Fruit fly (Drosophila melanogaster) whole organism, embryonic: ENCODE measurements around the gene Vti1a.

Experiments
- Atf6 ChIP-seq: fragments of 200-800 bp; sonication (Bioruptor generic); IDR thresholded peaks from 2 replicates; pipeline ENCODE4 v1.3.6; 2022; ENCODE audit warnings: missing biosample characterization, missing genetic modification characterization
- Bgb ChIP-seq: fragments of 200-800 bp; sonication (Bioruptor generic); IDR thresholded peaks from 2 replicates; pipeline ENCODE4 v1.3.6; 2022; ENCODE audit warnings: missing biosample characterization, missing genetic modification characterization; ENCODE audit not compliant: partially characterized antibody
- C15 ChIP-seq: fragments of 200-800 bp; sonication (Bioruptor generic); IDR thresholded peaks from 3 replicates; pipeline ENCODE4 v1.3.6; 2022; ENCODE audit warnings: missing biosample characterization, missing genetic modification characterization
- CG10267 ChIP-seq: fragments of 200-800 bp; sonication (Bioruptor generic); optimal IDR thresholded peaks from 2 replicates; lab custom pipeline; 2018; ENCODE audit warnings: missing biosample characterization, mild to moderate bottlenecking, missing genetic modification characterization, moderate library complexity
- CG10321 ChIP-seq: fragments of 200-800 bp; sonication (Bioruptor generic); IDR thresholded peaks from 2 replicates; pipeline ENCODE4 v1.3.6; 2022; ENCODE audit warnings: missing biosample characterization, missing genetic modification characterization
- CG11723 ChIP-seq: fragments of 200-800 bp; sonication (Bioruptor generic); optimal IDR thresholded peaks from 2 replicates; lab custom pipeline; 2017; ENCODE audit warnings: missing biosample characterization, mild to moderate bottlenecking, missing genetic modification characterization
- CG13894 ChIP-seq: fragments of 200-800 bp; sonication (Bioruptor generic); optimal IDR thresholded peaks from 3 replicates; lab custom pipeline; 2018; ENCODE audit warnings: missing biosample characterization, mild to moderate bottlenecking, missing genetic modification characterization, moderate library complexity
- CG16813 ChIP-seq: fragments of 200-800 bp; sonication (Bioruptor generic); IDR thresholded peaks from 3 replicates; pipeline ENCODE4 v1.3.6; 2022; ENCODE audit warnings: missing biosample characterization, missing genetic modification characterization; ENCODE audit not compliant: partially characterized antibody
- CG17612 ChIP-seq: fragments of 200-800 bp; sonication (Bioruptor generic); IDR thresholded peaks from 2 replicates; pipeline ENCODE4 v1.3.6; 2022; ENCODE audit warnings: missing biosample characterization, missing genetic modification characterization
- CG2678 ChIP-seq: fragments of 200-800 bp; sonication (Bioruptor generic); optimal IDR thresholded peaks from 3 replicates; lab custom pipeline; 2019; ENCODE audit warnings: missing biosample characterization, mild to moderate bottlenecking, missing genetic modification characterization, moderate library complexity
- CG3065 ChIP-seq: fragments of 200-800 bp; sonication (Bioruptor generic); optimal IDR thresholded peaks from 2 replicates; lab custom pipeline; 2016; ENCODE audit warnings: missing biosample characterization, missing genetic modification characterization
- CG33557 ChIP-seq: fragments of 200-800 bp; sonication (Bioruptor generic); optimal IDR thresholded peaks from 2 replicates; lab custom pipeline; 2019; ENCODE audit warnings: missing biosample characterization, mild to moderate bottlenecking, missing genetic modification characterization, moderate library complexity
- CG3847 ChIP-seq: fragments of 200-800 bp; sonication (Bioruptor generic); IDR thresholded peaks from 2 replicates; pipeline ENCODE4 v1.3.6; 2022; ENCODE audit warnings: missing biosample characterization, missing genetic modification characterization
- CG6689 ChIP-seq: fragments of 200-800 bp; sonication (Bioruptor generic); IDR thresholded peaks from 2 replicates; pipeline ENCODE4 v1.3.6; 2022; ENCODE audit warnings: missing biosample characterization, missing genetic modification characterization
- CG6791 ChIP-seq: fragments of 200-800 bp; sonication (Bioruptor generic); IDR thresholded peaks from 3 replicates; pipeline ENCODE4 v1.3.6; 2022; ENCODE audit warnings: missing biosample characterization, missing genetic modification characterization; ENCODE audit not compliant: partially characterized antibody
- CG8089 ChIP-seq: fragments of 200-800 bp; sonication (Bioruptor generic); optimal IDR thresholded peaks from 3 replicates; lab custom pipeline; 2016; ENCODE audit warnings: missing biosample characterization, missing genetic modification characterization
- CG8924 ChIP-seq: fragments of 200-800 bp; optimal IDR thresholded peaks from 3 replicates; lab custom pipeline; 2019; ENCODE audit warnings: missing biosample characterization, mild to moderate bottlenecking, missing genetic modification characterization, moderate library complexity
- CHES-1-like ChIP-seq: fragments of 200-800 bp; sonication (Bioruptor generic); optimal IDR thresholded peaks from 2 replicates; lab custom pipeline; 2016; ENCODE audit warnings: missing biosample characterization, missing genetic modification characterization
- Dfd ChIP-seq, 2 experiments: fragments of >200 bp; optimal IDR thresholded peaks; 2 replicates each; lab custom pipeline; 2017; ENCODE audit warnings: missing biosample characterization in 2 of 2, missing genetic modification characterization in 2 of 2
- Dip2 ChIP-seq: fragments of 200-800 bp; sonication (Bioruptor generic); IDR thresholded peaks from 2 replicates; pipeline ENCODE4 v1.3.6; 2022; ENCODE audit warnings: missing biosample characterization, missing genetic modification characterization
- Dip3 ChIP-seq: fragments of 200-800 bp; sonication (Bioruptor generic); optimal IDR thresholded peaks from 3 replicates; lab custom pipeline; 2016; ENCODE audit warnings: missing biosample characterization, missing genetic modification characterization
- Dll ChIP-seq: fragments of 200-800 bp; sonication (Bioruptor generic); IDR thresholded peaks from 4 replicates; pipeline ENCODE4 v1.3.6; 2022; ENCODE audit warnings: missing biosample characterization, missing genetic modification characterization; ENCODE audit not compliant: partially characterized antibody
- Hey ChIP-seq: fragments of 200-800 bp; sonication (Bioruptor generic); optimal IDR thresholded peaks from 3 replicates; lab custom pipeline; 2018; ENCODE audit warnings: missing biosample characterization, mild to moderate bottlenecking, missing genetic modification characterization
- Hmr ChIP-seq: fragments of 200-800 bp; sonication (Bioruptor generic); optimal IDR thresholded peaks from 3 replicates; lab custom pipeline; 2017; ENCODE audit warnings: mild to moderate bottlenecking, missing biosample characterization, missing genetic modification reagents, missing genetic modification characterization
- NK7.1 ChIP-seq: fragments of 200-800 bp; sonication (Bioruptor generic); optimal IDR thresholded peaks from 3 replicates; lab custom pipeline; 2016; ENCODE audit warnings: missing biosample characterization, missing genetic modification characterization
- Ssrp ChIP-seq: fragments of 200-800 bp; sonication (Bioruptor generic); optimal IDR thresholded peaks from 2 replicates; lab custom pipeline; 2018; ENCODE audit warnings: missing biosample characterization, mild to moderate bottlenecking, missing genetic modification characterization, moderate library complexity
- TFAM ChIP-seq: fragments of 200-800 bp; sonication (Bioruptor generic); optimal IDR thresholded peaks from 2 replicates; lab custom pipeline; 2017; ENCODE audit warnings: missing biosample characterization, missing genetic modification characterization, inconsistent platforms
- ash1 ChIP-seq: fragments of 200-800 bp; sonication (Bioruptor generic); optimal IDR thresholded peaks from 2 replicates; lab custom pipeline; 2018; ENCODE audit warnings: missing biosample characterization, mild to moderate bottlenecking, missing genetic modification characterization
- crp ChIP-seq, 2 experiments: fragments of 200-800 bp; sonication (Bioruptor generic); optimal IDR thresholded peaks; 2 replicates in 1 of 2; 3 replicates in 1 of 2; lab custom pipeline; 2017; ENCODE audit warnings: missing biosample characterization in 2 of 2, missing genetic modification characterization in 2 of 2, mild to moderate bottlenecking in 1 of 2, moderate library complexity in 1 of 2
- fd96Cb ChIP-seq: fragments of 200-800 bp; sonication (Bioruptor generic); optimal IDR thresholded peaks from 2 replicates; lab custom pipeline; 2018; ENCODE audit warnings: missing biosample characterization, mild to moderate bottlenecking, missing genetic modification characterization, moderate library complexity
- ind ChIP-seq: fragments of 200-800 bp; sonication (Bioruptor generic); optimal IDR thresholded peaks from 3 replicates; lab custom pipeline; 2016; ENCODE audit warnings: missing biosample characterization, missing genetic modification characterization
- ken ChIP-seq: fragments of 200-800 bp; sonication (Bioruptor generic); IDR thresholded peaks from 3 replicates; pipeline ENCODE4 v1.3.6; 2022; ENCODE audit warnings: missing biosample characterization, missing genetic modification characterization
- knrl ChIP-seq: fragments of 200-800 bp; sonication (Bioruptor generic); IDR thresholded peaks from 3 replicates; pipeline ENCODE4 v1.3.6; 2022; ENCODE audit warnings: missing biosample characterization, missing genetic modification characterization; ENCODE audit not compliant: partially characterized antibody
- nau ChIP-seq: fragments of 200-800 bp; sonication (Bioruptor generic); optimal IDR thresholded peaks from 3 replicates; lab custom pipeline; 2017; ENCODE audit warnings: missing biosample characterization, mild to moderate bottlenecking, missing genetic modification characterization, missing genetic modification reagents
- nerfin-1 ChIP-seq: fragments of 200-800 bp; sonication (Bioruptor generic); optimal IDR thresholded peaks from 3 replicates; lab custom pipeline; 2019; ENCODE audit warnings: missing biosample characterization, mild to moderate bottlenecking, missing genetic modification characterization, moderate library complexity
- phol ChIP-seq: fragments of 200-800 bp; sonication (Bioruptor generic); optimal IDR thresholded peaks from 3 replicates; lab custom pipeline; 2018; ENCODE audit warnings: missing biosample characterization, mild to moderate bottlenecking, missing genetic modification characterization, moderate library complexity
- psq ChIP-seq: fragments of 200-800 bp; sonication (Bioruptor generic); optimal IDR thresholded peaks from 2 replicates; lab custom pipeline; 2017; ENCODE audit warnings: missing biosample characterization, missing genetic modification characterization
- pzg ChIP-seq: fragments of 200-800 bp; sonication (Bioruptor generic); optimal IDR thresholded peaks from 3 replicates; lab custom pipeline; 2018; ENCODE audit warnings: missing biosample characterization, mild to moderate bottlenecking, missing genetic modification characterization, moderate library complexity
- rib ChIP-seq: fragments of 200-800 bp; sonication (Bioruptor generic); IDR thresholded peaks from 2 replicates; pipeline ENCODE4 v1.3.6; 2022; ENCODE audit warnings: missing biosample characterization, missing genetic modification characterization
- row ChIP-seq: fragments of 200-800 bp; sonication (Bioruptor generic); IDR thresholded peaks from 3 replicates; pipeline ENCODE4 v1.3.6; 2022; ENCODE audit warnings: missing biosample characterization, missing genetic modification characterization
- run ChIP-seq: fragments of 200-800 bp; sonication (Bioruptor generic); optimal IDR thresholded peaks from 3 replicates; lab custom pipeline; 2018; ENCODE audit warnings: missing biosample characterization, mild to moderate bottlenecking, missing genetic modification characterization
- sima ChIP-seq: fragments of 200-800 bp; sonication (Bioruptor generic); optimal IDR thresholded peaks from 2 replicates; lab custom pipeline; 2016; ENCODE audit warnings: missing biosample characterization, missing genetic modification characterization
- stwl ChIP-seq: fragments of 200-800 bp; sonication (Bioruptor generic); optimal IDR thresholded peaks from 3 replicates; lab custom pipeline; 2018; ENCODE audit warnings: missing biosample characterization, mild to moderate bottlenecking, missing genetic modification characterization, moderate library complexity
- sug ChIP-seq: fragments of 200-800 bp; optimal IDR thresholded peaks from 2 replicates; lab custom pipeline; 2019; ENCODE audit warnings: missing biosample characterization, mild to moderate bottlenecking, missing genetic modification characterization, moderate library complexity
- tin ChIP-seq: fragments of 200-800 bp; sonication (Bioruptor generic); optimal IDR thresholded peaks from 3 replicates; lab custom pipeline; 2016; ENCODE audit warnings: missing biosample characterization, missing genetic modification characterization
- tup ChIP-seq: fragments of 200-800 bp; sonication (Bioruptor generic); optimal IDR thresholded peaks from 2 replicates; lab custom pipeline; 2016; ENCODE audit warnings: missing biosample characterization, mild to moderate bottlenecking, missing genetic modification characterization, moderate library complexity
- tx ChIP-seq: fragments of 200-800 bp; sonication (Bioruptor generic); optimal IDR thresholded peaks from 2 replicates; lab custom pipeline; 2016; ENCODE audit warnings: missing biosample characterization, missing genetic modification characterization
- vnd ChIP-seq: fragments of 200-800 bp; sonication (Bioruptor generic); IDR thresholded peaks from 3 replicates; pipeline ENCODE4 v1.3.6; 2022; ENCODE audit warnings: missing biosample characterization, missing genetic modification characterization; ENCODE audit not compliant: partially characterized antibody
- zfh1 ChIP-seq: fragments of 200-800 bp; sonication (Bioruptor generic); IDR thresholded peaks from 3 replicates; pipeline ENCODE4 v1.3.6; 2022; ENCODE audit warnings: missing biosample characterization, missing genetic modification characterization

Vti1a gene

dm6 chr3L:699368-700150 lies 6.8 kb upstream of the Vti1a start (continued):
- TF ChIP-seq knrl (GFP tag; lab: Robert Waterston, UW) (no peak), stwl (tag; lab: Kevin White, UChicago) (no peak), ken (GFP tag; lab: Robert Waterston, UW) (no peak), CG8089 (no peak), Atf6 (GFP tag; lab: Robert Waterston, UW) (no peak), Dll (GFP tag; lab: Robert Waterston, UW) (peak; percentile 14; the same call in 1 of the 4 replicates), sima (no peak), CG3065 (GFP tag; lab: Kevin White, UChicago) (no peak), phol (tag; lab: Kevin White, UChicago) (peak; percentile 53), zfh1 (0 out of 3 replicates have a peak, but pooled peaks have one; percentile 15), CG6791 (GFP tag; lab: Robert Waterston, UW) (peak; percentile 89), CG33557 (GFP tag; lab: Kevin White, UChicago) (peak; percentile 12), CG10267 (tag; lab: Kevin White, UChicago) (peak; percentile 17), Dip2 (GFP tag; lab: Robert Waterston, UW) (no peak), CG3847 (GFP tag; lab: Robert Waterston, UW) (no peak), CG2678 (tag; lab: Kevin White, UChicago) (peak; percentile 62), vnd (no peak), nerfin-1 (tag; lab: Kevin White, UChicago) (peak; percentile 59), row (GFP tag; lab: Robert Waterston, UW) (peak; percentile 94), CG8924 (tag; lab: Kevin White, UChicago) (peak; percentile 45), crp (GFP tag; optimal IDR thresholded peaks at IDR 0.05; lab: Kevin White, UChicago) (peak in 1 of 2 experiments; percentile 6), sug (tag; lab: Kevin White, UChicago) (peak; percentile 54), ind (peak; percentile 5), tx (no peak), CG11723 (no peak), CHES-1-like (peak; percentile 17), psq (GFP tag; lab: Kevin White, UChicago) (no peak), tin (peak; percentile 19), ash1 (GFP tag; lab: Kevin White, UChicago) (no peak), C15 (GFP tag; lab: Robert Waterston, UW) (no peak), Bgb (peak; percentile 20; the same call in 1 of the 2 replicates), run (tag; lab: Kevin White, UChicago) (no peak), Hmr (GFP tag; lab: Kevin White, UChicago) (peak; percentile 61), Dfd (GFP tag; optimal IDR thresholded peaks at IDR 0.05; lab: Kevin White, UChicago) (no peak), tup (GFP tag; lab: Kevin White, UChicago) (no peak), Ssrp (tag; lab: Kevin White, UChicago) (peak; percentile 48), NK7.1 (GFP tag; lab: Kevin White, UChicago) (no peak), Hey (tag; lab: Kevin White, UChicago) (no peak), Dip3 (no peak), CG16813 (GFP tag; lab: Robert Waterston, UW) (no peak), TFAM (GFP tag; lab: Kevin White, UChicago) (no peak), CG17612 (GFP tag; lab: Robert Waterston, UW) (no peak), pzg (no peak), CG10321 (GFP tag; lab: Robert Waterston, UW) (no peak), CG13894 (tag; lab: Kevin White, UChicago) (peak; percentile 100), CG6689 (GFP tag; lab: Robert Waterston, UW) (no peak; the same call in 1 of the 2 replicates), fd96Cb (tag; lab: Kevin White, UChicago) (peak; percentile 22), rib (no peak), nau (GFP tag; lab: Kevin White, UChicago) (no peak)
